Fruit fly (Drosophila melanogaster) whole organism, embryonic: ENCODE measurements around the gene CG31883.

ENCODE experiments used
- Abd-B ChIP-seq: fragments of 200-800 bp; sonication (Bioruptor generic); optimal IDR thresholded peaks from 2 replicates; lab custom pipeline; 2018; ENCODE audit warnings: missing biosample characterization, mild to moderate bottlenecking, missing genetic modification characterization, moderate library complexity
- Antp ChIP-seq: fragments of 200-800 bp; sonication (Bioruptor generic); optimal IDR thresholded peaks from 3 replicates; lab custom pipeline; 2016; ENCODE audit warnings: missing biosample characterization, missing genetic modification characterization
- Bdp1 ChIP-seq: fragments of 200-800 bp; sonication (Bioruptor generic); optimal IDR thresholded peaks from 3 replicates; lab custom pipeline; 2016; ENCODE audit warnings: missing biosample characterization, missing genetic modification characterization
- CG10654 ChIP-seq: fragments of 200-800 bp; sonication (Bioruptor generic); optimal IDR thresholded peaks from 2 replicates; lab custom pipeline; 2016; ENCODE audit warnings: missing biosample characterization, missing genetic modification characterization
- CG11723 ChIP-seq: fragments of 200-800 bp; sonication (Bioruptor generic); optimal IDR thresholded peaks from 2 replicates; lab custom pipeline; 2017; ENCODE audit warnings: missing biosample characterization, mild to moderate bottlenecking, missing genetic modification characterization
- CG12104 ChIP-seq: fragments of 200-800 bp; sonication (Bioruptor generic); optimal IDR thresholded peaks from 3 replicates; lab custom pipeline; 2016; ENCODE audit warnings: missing biosample characterization, missing genetic modification characterization
- CG15269 ChIP-seq: fragments of 200-800 bp; sonication (Bioruptor generic); optimal IDR thresholded peaks from 2 replicates; lab custom pipeline; 2018; ENCODE audit warnings: missing biosample characterization, mild to moderate bottlenecking, missing genetic modification characterization, moderate library complexity
- CG1529 ChIP-seq: fragments of 200-800 bp; sonication (Bioruptor generic); optimal IDR thresholded peaks from 3 replicates; lab custom pipeline; 2018; ENCODE audit warnings: missing biosample characterization, missing genetic modification characterization
- CG15514 ChIP-seq: fragments of 200-800 bp; sonication (Bioruptor generic); optimal IDR thresholded peaks from 3 replicates; lab custom pipeline; 2017; ENCODE audit warnings: missing biosample characterization, missing genetic modification characterization, mild to moderate bottlenecking, moderate library complexity, missing genetic modification reagents
- CG17802 ChIP-seq: fragments of 200-800 bp; sonication (Bioruptor generic); optimal IDR thresholded peaks from 2 replicates; lab custom pipeline; 2018; ENCODE audit warnings: missing biosample characterization, mild to moderate bottlenecking, missing genetic modification characterization, moderate library complexity
- CG18599 ChIP-seq: fragments of 200-800 bp; sonication (Bioruptor generic); optimal IDR thresholded peaks from 3 replicates; lab custom pipeline; 2017; ENCODE audit warnings: missing biosample characterization, missing genetic modification characterization, mild to moderate bottlenecking, moderate library complexity, missing genetic modification reagents
- CG2712 ChIP-seq: fragments of 200-800 bp; optimal IDR thresholded peaks from 3 replicates; lab custom pipeline; 2019; ENCODE audit warnings: missing biosample characterization, mild to moderate bottlenecking, missing genetic modification characterization, moderate library complexity
- CG30020 ChIP-seq: fragments of 200-800 bp; optimal IDR thresholded peaks from 2 replicates; lab custom pipeline; 2019; ENCODE audit warnings: missing biosample characterization, mild to moderate bottlenecking, missing genetic modification characterization, moderate library complexity
- CG3065 ChIP-seq: fragments of 200-800 bp; sonication (Bioruptor generic); optimal IDR thresholded peaks from 2 replicates; lab custom pipeline; 2016; ENCODE audit warnings: missing biosample characterization, missing genetic modification characterization
- CG32772 ChIP-seq: fragments of 200-800 bp; sonication (Bioruptor generic); IDR thresholded peaks from 2 replicates; pipeline ENCODE4 v1.3.6; 2022; ENCODE audit warnings: missing biosample characterization, missing genetic modification characterization
- CG42726 ChIP-seq: fragments of 200-800 bp; sonication (Bioruptor generic); IDR thresholded peaks from 2 replicates; pipeline ENCODE4 v1.3.6; 2022; ENCODE audit warnings: missing biosample characterization, missing genetic modification characterization; ENCODE audit not compliant: partially characterized antibody
- CG4282 ChIP-seq: fragments of 200-800 bp; sonication (Bioruptor generic); optimal IDR thresholded peaks from 2 replicates; lab custom pipeline; 2016; ENCODE audit warnings: missing biosample characterization, missing genetic modification characterization
- CG4424 ChIP-seq: fragments of 200-800 bp; sonication (Bioruptor generic); optimal IDR thresholded peaks from 3 replicates; lab custom pipeline; 2016; ENCODE audit warnings: missing biosample characterization, missing genetic modification characterization
- CG5245 ChIP-seq: fragments of 200-800 bp; sonication (Bioruptor generic); optimal IDR thresholded peaks from 3 replicates; lab custom pipeline; 2016; ENCODE audit warnings: missing biosample characterization, missing genetic modification characterization
- CG7928 ChIP-seq: fragments of 200-800 bp; sonication (Bioruptor generic); optimal IDR thresholded peaks from 2 replicates; lab custom pipeline; 2017; ENCODE audit warnings: missing biosample characterization, mild to moderate bottlenecking, missing genetic modification characterization
- CG9727 ChIP-seq: fragments of 200-800 bp; sonication (Bioruptor generic); optimal IDR thresholded peaks from 3 replicates; lab custom pipeline; 2017; ENCODE audit warnings: missing biosample characterization, mild to moderate bottlenecking, missing genetic modification characterization
- CoRest ChIP-seq: fragments of 200-800 bp; sonication (Bioruptor generic); optimal IDR thresholded peaks from 3 replicates; lab custom pipeline; 2018; ENCODE audit warnings: missing biosample characterization, mild to moderate bottlenecking, missing genetic modification characterization, moderate library complexity
- Doc2 ChIP-seq: fragments of 200-800 bp; sonication (Bioruptor generic); IDR thresholded peaks from 2 replicates; pipeline ENCODE4 v1.3.6; 2022; ENCODE audit warnings: missing biosample characterization, missing genetic modification characterization
- HLH54F ChIP-seq: fragments of 200-800 bp; sonication (Bioruptor generic); optimal IDR thresholded peaks from 3 replicates; lab custom pipeline; 2016; ENCODE audit warnings: missing biosample characterization, missing genetic modification characterization
- HmgD ChIP-seq: fragments of 200-800 bp; sonication (Bioruptor generic); optimal IDR thresholded peaks from 3 replicates; lab custom pipeline; 2016; ENCODE audit warnings: missing biosample characterization, missing genetic modification characterization
- NC2β ChIP-seq: fragments of 200-800 bp; sonication (Bioruptor generic); optimal IDR thresholded peaks from 2 replicates; lab custom pipeline; 2016; ENCODE audit warnings: missing biosample characterization, missing genetic modification characterization
- Tbp ChIP-seq: fragments of >200 bp; optimal IDR thresholded peaks from 2 replicates; lab custom pipeline; 2018; ENCODE audit warnings: missing biosample characterization, missing genetic modification characterization
- bbx ChIP-seq: fragments of 200-800 bp; sonication (Bioruptor generic); IDR thresholded peaks from 2 replicates; pipeline ENCODE4 v1.3.6; 2022; ENCODE audit warnings: missing biosample characterization, missing genetic modification characterization; ENCODE audit not compliant: partially characterized antibody
- bcd ChIP-seq: fragments of 200-800 bp; sonication (Bioruptor generic); optimal IDR thresholded peaks from 2 replicates; lab custom pipeline; 2017; ENCODE audit warnings: missing biosample characterization, mild to moderate bottlenecking, missing genetic modification characterization
- bsh ChIP-seq, 2 experiments: fragments of 200-800 bp; sonication (Bioruptor generic); optimal IDR thresholded peaks; 2 replicates each; lab custom pipeline; 2017 to 2018; ENCODE audit warnings: mild to moderate bottlenecking in 2 of 2, missing biosample characterization in 2 of 2, missing genetic modification characterization in 2 of 2, moderate library complexity in 1 of 2
- danr ChIP-seq: fragments of 200-800 bp; sonication (Bioruptor generic); IDR thresholded peaks from 2 replicates; pipeline ENCODE4 v1.3.6; 2022; ENCODE audit warnings: missing biosample characterization, missing genetic modification characterization
- dmrt11E ChIP-seq: fragments of 200-800 bp; sonication (Bioruptor generic); optimal IDR thresholded peaks from 3 replicates; lab custom pipeline; 2018; ENCODE audit warnings: missing biosample characterization, mild to moderate bottlenecking, missing genetic modification characterization, moderate library complexity
- dysf ChIP-seq: fragments of 200-800 bp; sonication (Bioruptor generic); IDR thresholded peaks from 3 replicates; pipeline ENCODE4 v1.3.6; 2022; ENCODE audit warnings: missing biosample characterization, missing genetic modification characterization
- emc ChIP-seq: fragments of 200-800 bp; sonication (Bioruptor generic); optimal IDR thresholded peaks from 2 replicates; lab custom pipeline; 2016; ENCODE audit warnings: missing biosample characterization, missing genetic modification characterization
- ewg ChIP-seq: fragments of 200-800 bp; sonication (Bioruptor generic); optimal IDR thresholded peaks from 3 replicates; lab custom pipeline; 2017; ENCODE audit warnings: mild to moderate bottlenecking, missing biosample characterization, missing genetic modification reagents, missing genetic modification characterization
- exex ChIP-seq: fragments of 200-800 bp; sonication (Bioruptor generic); optimal IDR thresholded peaks from 4 replicates; lab custom pipeline; 2018; ENCODE audit warnings: missing biosample characterization, mild to moderate bottlenecking, missing genetic modification characterization, moderate library complexity
- eyg ChIP-seq: fragments of 200-800 bp; sonication (Bioruptor generic); optimal IDR thresholded peaks from 3 replicates; lab custom pipeline; 2016; ENCODE audit warnings: missing biosample characterization, missing genetic modification characterization
- gcm ChIP-seq: fragments of 200-800 bp; sonication (Bioruptor generic); optimal IDR thresholded peaks from 2 replicates; lab custom pipeline; 2019; ENCODE audit warnings: missing biosample characterization, mild to moderate bottlenecking, missing genetic modification characterization, moderate library complexity
- hkb ChIP-seq, 2 experiments: fragments of 200-800 bp in 1 of 2; fragments of >200 bp in 1 of 2; sonication (Bioruptor generic) in 1 of 2; IDR thresholded peaks in 1 of 2; optimal IDR thresholded peaks in 1 of 2; 2 replicates each; pipeline versions ENCODE4 v1.3.6 to Lab custom; 2017 to 2022; ENCODE audit warnings: missing biosample characterization in 1 of 2, missing genetic modification characterization in 1 of 2
- kni ChIP-seq: fragments of 200-800 bp; sonication (Bioruptor generic); optimal IDR thresholded peaks from 3 replicates; lab custom pipeline; 2017; ENCODE audit warnings: mild to moderate bottlenecking, missing biosample characterization, missing genetic modification reagents, missing genetic modification characterization
- lmd ChIP-seq: fragments of 200-800 bp; sonication (Bioruptor generic); IDR thresholded peaks from 2 replicates; pipeline ENCODE4 v1.3.6; 2022; ENCODE audit warnings: missing biosample characterization, missing genetic modification characterization
- nom ChIP-seq: fragments of 200-800 bp; sonication (Bioruptor generic); optimal IDR thresholded peaks from 2 replicates; lab custom pipeline; 2017; ENCODE audit warnings: missing biosample characterization, missing genetic modification characterization, mild to moderate bottlenecking, moderate library complexity, missing genetic modification reagents
- onecut ChIP-seq: fragments of 200-800 bp; sonication (Bioruptor generic); IDR thresholded peaks from 2 replicates; pipeline ENCODE4 v1.3.6; 2022; ENCODE audit warnings: missing biosample characterization, missing genetic modification characterization
- pita ChIP-seq: fragments of 200-800 bp; sonication (Bioruptor generic); optimal IDR thresholded peaks from 2 replicates; lab custom pipeline; 2017; ENCODE audit warnings: missing biosample characterization, mild to moderate bottlenecking, missing genetic modification characterization
- prd ChIP-seq, 3 experiments: fragments of >200 bp in 2 of 3; fragments of 200-800 bp in 1 of 3; sonication (Bioruptor generic) in 1 of 3; optimal IDR thresholded peaks in 2 of 3; IDR thresholded peaks in 1 of 3; 2 replicates in 2 of 3; 3 replicates in 1 of 3; pipeline versions ENCODE4 v1.3.6 to Lab custom; 2017 to 2022; ENCODE audit warnings: missing biosample characterization in 1 of 3, missing genetic modification characterization in 1 of 3
- stc ChIP-seq: fragments of 200-800 bp; sonication (Bioruptor generic); IDR thresholded peaks from 2 replicates; pipeline ENCODE4 v1.3.6; 2022; ENCODE audit warnings: missing biosample characterization, missing genetic modification characterization
- sug ChIP-seq: fragments of 200-800 bp; optimal IDR thresholded peaks from 2 replicates; lab custom pipeline; 2019; ENCODE audit warnings: missing biosample characterization, mild to moderate bottlenecking, missing genetic modification characterization, moderate library complexity
- wek ChIP-seq: fragments of 200-800 bp; sonication (Bioruptor generic); optimal IDR thresholded peaks from 3 replicates; lab custom pipeline; 2018; ENCODE audit warnings: missing biosample characterization, mild to moderate bottlenecking, missing genetic modification characterization, moderate library complexity

The CG31883 gene

DNA sequence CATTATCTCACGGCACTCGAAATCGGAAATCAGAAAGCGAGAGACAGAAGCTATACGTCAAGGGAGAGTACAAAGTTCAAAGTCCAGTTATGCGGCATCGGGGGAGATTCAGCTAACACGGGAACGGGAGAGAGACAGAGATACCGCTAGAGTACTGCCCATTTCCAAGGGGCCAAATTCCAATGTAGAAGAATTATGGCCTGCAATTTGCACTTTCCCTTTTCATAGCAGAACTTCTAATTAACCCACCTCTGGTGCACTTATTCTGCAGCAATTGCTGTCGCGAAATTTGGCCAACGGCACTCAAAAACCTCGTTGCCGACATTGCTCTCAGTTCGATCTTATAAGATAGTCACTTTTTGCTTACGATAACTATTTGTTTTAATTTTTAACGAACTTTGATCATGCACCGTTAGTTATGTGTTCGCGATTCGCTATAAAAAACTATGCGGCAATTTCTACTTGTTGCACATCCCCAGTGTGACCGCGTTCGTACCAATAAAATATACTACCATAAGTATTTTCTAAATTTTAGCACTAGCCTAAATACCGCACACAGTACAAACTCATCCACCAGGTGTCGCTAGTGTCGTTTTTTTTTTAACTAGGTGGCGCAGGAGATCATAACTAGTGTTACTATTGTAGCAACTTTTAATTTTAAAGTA is 48.1 kb downstream of the CG31883 start, which contains the start of gene Mtpalpha (continued):
- TF ChIP-seq CG42726 = 0 out of 2 replicates have a peak, but pooled peaks have one; percentile 15
- TF ChIP-seq CG12104 (GFP tag; lab: Kevin White, UChicago) = no peak
- no peak for TF ChIP-seq CG10654 (GFP tag; lab: Kevin White, UChicago)
- no peak for TF ChIP-seq eyg (GFP tag; lab: Kevin White, UChicago)
- no peak for TF ChIP-seq Doc2 (GFP tag; lab: Robert Waterston, UW)
- no peak for TF ChIP-seq CG1529
- peak; percentile 33; the same call in 1 of the 2 replicates for TF ChIP-seq lmd (GFP tag; lab: Robert Waterston, UW)
- no peak for TF ChIP-seq danr (GFP tag; lab: Robert Waterston, UW)
- peak; percentile 38 for TF ChIP-seq CoRest (tag; lab: Kevin White, UChicago)
- TF ChIP-seq nom (GFP tag; lab: Kevin White, UChicago) = peak; percentile 100
- TF ChIP-seq HLH54F (GFP tag; lab: Kevin White, UChicago) = peak; percentile 14
- TF ChIP-seq onecut (GFP tag; lab: Robert Waterston, UW) = peak; percentile 33; the same call in 1 of the 2 replicates
- no peak for TF ChIP-seq CG18599 (GFP tag; lab: Kevin White, UChicago)
- no peak for TF ChIP-seq CG17802
- TF ChIP-seq stc (GFP tag; lab: Robert Waterston, UW) = no peak; the same call in 1 of the 2 replicates
- no peak for TF ChIP-seq exex
- peak; percentile 55 for TF ChIP-seq Antp (GFP tag; lab: Kevin White, UChicago)
- peak; percentile 32 for TF ChIP-seq dmrt11E
- TF ChIP-seq bcd (GFP tag; lab: Kevin White, UChicago) = no peak
- no peak for TF ChIP-seq ewg (GFP tag; lab: Kevin White, UChicago)
- peak; percentile 12; the same call in 1 of the 2 replicates for TF ChIP-seq bbx (GFP tag; lab: Robert Waterston, UW)
- no peak for TF ChIP-seq CG2712 (tag; lab: Kevin White, UChicago)
- TF ChIP-seq prd (optimal IDR thresholded peaks at IDR 0.05; lab: Kevin White, UChicago) = no peak
- peak; percentile 16; the same call in 1 of the 3 replicates for TF ChIP-seq prd (GFP tag; IDR thresholded peaks at IDR 0.05; lab: Robert Waterston, UW)
- TF ChIP-seq gcm (GFP tag; lab: Kevin White, UChicago) = no peak
- TF ChIP-seq emc (GFP tag; lab: Kevin White, UChicago) = no peak
- TF ChIP-seq pita = peak; percentile 29
- no peak for TF ChIP-seq Tbp (GFP tag; lab: Kevin White, UChicago)
- no peak for TF ChIP-seq CG7928
- no peak for TF ChIP-seq wek (GFP tag; lab: Kevin White, UChicago)
- TF ChIP-seq CG5245 = peak; percentile 50
- no peak for TF ChIP-seq Bdp1 (GFP tag; lab: Kevin White, UChicago)
- peak; percentile 0 for TF ChIP-seq CG15514 (GFP tag; lab: Kevin White, UChicago)
- 0 out of 2 replicates have a peak, but pooled peaks have one; percentile 31 for TF ChIP-seq CG32772
- TF ChIP-seq CG4282 (GFP tag; lab: Kevin White, UChicago) = no peak
- TF ChIP-seq CG9727 (GFP tag; lab: Kevin White, UChicago) = no peak
- TF ChIP-seq CG3065 (GFP tag; lab: Kevin White, UChicago) = peak; percentile 20
- peak; percentile 32 for TF ChIP-seq sug
- no peak for TF ChIP-seq CG30020 (tag; lab: Kevin White, UChicago)
- peak; percentile 20 for TF ChIP-seq HmgD (GFP tag; lab: Kevin White, UChicago)
- TF ChIP-seq dysf (GFP tag; lab: Robert Waterston, UW) = peak; percentile 53; the same call in 2 of the 3 replicates
- TF ChIP-seq CG11723 (GFP tag; lab: Kevin White, UChicago) = no peak
- TF ChIP-seq Abd-B (GFP tag; lab: Kevin White, UChicago) = no peak
- TF ChIP-seq NC2β (GFP tag; lab: Kevin White, UChicago) = peak; percentile 23
- peak; percentile 27 to 99 for TF ChIP-seq bsh (GFP tag; optimal IDR thresholded peaks at IDR 0.05; lab: Kevin White, UChicago)
- no peak for TF ChIP-seq hkb (optimal IDR thresholded peaks at IDR 0.05; lab: Kevin White, UChicago)
- no peak for TF ChIP-seq hkb (GFP tag; IDR thresholded peaks at IDR 0.05; lab: Robert Waterston, UW)
- no peak for TF ChIP-seq CG4424
- no peak for TF ChIP-seq kni (GFP tag; lab: Kevin White, UChicago)
- peak; percentile 20 for TF ChIP-seq CG15269
